Fruit fly (Drosophila melanogaster) whole organism, embryonic: ENCODE data around the gene CSN5.

Source experiments
- BEAF-32 ChIP-seq: fragments of 200-800 bp; sonication (Bioruptor generic); optimal IDR thresholded peaks from 3 replicates; lab custom pipeline; 2017; ENCODE audit warnings: missing biosample characterization, missing genetic modification characterization, mild to moderate bottlenecking, moderate library complexity, missing genetic modification reagents
- Bdp1 ChIP-seq: fragments of 200-800 bp; sonication (Bioruptor generic); optimal IDR thresholded peaks from 3 replicates; lab custom pipeline; 2016; ENCODE audit warnings: missing biosample characterization, missing genetic modification characterization
- BtbVII ChIP-seq: fragments of 200-800 bp; sonication (Bioruptor generic); optimal IDR thresholded peaks from 3 replicates; lab custom pipeline; 2017; ENCODE audit warnings: missing biosample characterization, mild to moderate bottlenecking, missing genetic modification characterization
- CG11093 ChIP-seq: fragments of 200-800 bp; sonication (Bioruptor generic); IDR thresholded peaks from 3 replicates; pipeline ENCODE4 v1.3.6; 2022; ENCODE audit warnings: missing biosample characterization, missing genetic modification characterization
- CG11695 ChIP-seq: fragments of 200-800 bp; sonication (Bioruptor generic); IDR thresholded peaks from 3 replicates; pipeline ENCODE4 v1.3.6; 2022; ENCODE audit warnings: missing biosample characterization, missing genetic modification characterization
- CG12236 ChIP-seq: fragments of 200-800 bp; sonication (Bioruptor generic); optimal IDR thresholded peaks from 2 replicates; lab custom pipeline; 2016; ENCODE audit warnings: missing biosample characterization, missing genetic modification characterization
- CG12769 ChIP-seq: fragments of 200-800 bp; sonication (Bioruptor generic); optimal IDR thresholded peaks from 2 replicates; lab custom pipeline; 2019; ENCODE audit warnings: missing biosample characterization, mild to moderate bottlenecking, missing genetic modification characterization, moderate library complexity
- CG14667 ChIP-seq: fragments of 200-800 bp; sonication (Bioruptor generic); IDR thresholded peaks from 2 replicates; pipeline ENCODE4 v1.3.6; 2022; ENCODE audit warnings: missing biosample characterization, missing genetic modification characterization
- CG14710 ChIP-seq: fragments of 200-800 bp; sonication (Bioruptor generic); optimal IDR thresholded peaks from 3 replicates; lab custom pipeline; 2019; ENCODE audit warnings: missing biosample characterization, mild to moderate bottlenecking, missing genetic modification characterization, moderate library complexity
- CG1602 ChIP-seq: fragments of 200-800 bp; sonication (Bioruptor generic); optimal IDR thresholded peaks from 3 replicates; lab custom pipeline; 2016; ENCODE audit warnings: missing biosample characterization, missing genetic modification characterization
- CG17328 ChIP-seq: fragments of 200-800 bp; sonication (Bioruptor generic); IDR thresholded peaks from 2 replicates; pipeline ENCODE4 v1.3.6; 2022; ENCODE audit warnings: missing biosample characterization, missing genetic modification characterization
- CG17829 ChIP-seq: fragments of 200-800 bp; optimal IDR thresholded peaks from 2 replicates; lab custom pipeline; 2019; ENCODE audit warnings: missing biosample characterization, mild to moderate bottlenecking, missing genetic modification characterization, moderate library complexity
- CG18262 ChIP-seq: fragments of 200-800 bp; optimal IDR thresholded peaks from 3 replicates; lab custom pipeline; 2019; ENCODE audit warnings: missing biosample characterization, mild to moderate bottlenecking, missing genetic modification characterization, moderate library complexity
- CG18476 ChIP-seq: fragments of 200-800 bp; sonication (Bioruptor generic); optimal IDR thresholded peaks from 2 replicates; lab custom pipeline; 2016; ENCODE audit warnings: missing biosample characterization, mild to moderate bottlenecking, missing genetic modification characterization
- CG31224 ChIP-seq: fragments of 200-800 bp; sonication (Bioruptor generic); IDR thresholded peaks from 2 replicates; pipeline ENCODE4 v1.3.6; 2022; ENCODE audit warnings: missing biosample characterization, missing genetic modification characterization
- CG31365 ChIP-seq: fragments of 200-800 bp; sonication (Bioruptor generic); optimal IDR thresholded peaks from 2 replicates; lab custom pipeline; 2018; ENCODE audit warnings: missing biosample characterization, mild to moderate bottlenecking, missing genetic modification characterization
- CG33557 ChIP-seq: fragments of 200-800 bp; sonication (Bioruptor generic); optimal IDR thresholded peaks from 2 replicates; lab custom pipeline; 2019; ENCODE audit warnings: missing biosample characterization, mild to moderate bottlenecking, missing genetic modification characterization, moderate library complexity
- CG34422 ChIP-seq: fragments of 200-800 bp; sonication (Bioruptor generic); IDR thresholded peaks from 3 replicates; pipeline ENCODE4 v1.3.6; 2022; ENCODE audit warnings: missing biosample characterization, missing genetic modification characterization
- CG7357 ChIP-seq: fragments of 200-800 bp; sonication (Bioruptor generic); IDR thresholded peaks from 3 replicates; pipeline ENCODE4 v1.3.6; 2022; ENCODE audit warnings: missing biosample characterization, missing genetic modification characterization
- CG7963 ChIP-seq: fragments of 200-800 bp; sonication (Bioruptor generic); IDR thresholded peaks from 3 replicates; pipeline ENCODE4 v1.3.6; 2022; ENCODE audit warnings: missing biosample characterization, missing genetic modification characterization; ENCODE audit not compliant: partially characterized antibody
- Chrac-16 ChIP-seq: fragments of 200-800 bp; sonication (Bioruptor generic); optimal IDR thresholded peaks from 3 replicates; lab custom pipeline; 2016; ENCODE audit warnings: missing biosample characterization, missing genetic modification characterization
- Doc3 ChIP-seq: fragments of 200-800 bp; sonication (Bioruptor generic); IDR thresholded peaks from 3 replicates; pipeline ENCODE4 v1.3.6; 2022; ENCODE audit warnings: missing biosample characterization, missing genetic modification characterization; ENCODE audit not compliant: partially characterized antibody
- Ets97D ChIP-seq: fragments of 200-800 bp; sonication (Bioruptor generic); optimal IDR thresholded peaks from 3 replicates; lab custom pipeline; 2016; ENCODE audit warnings: missing biosample characterization, missing genetic modification characterization
- GATAe ChIP-seq: fragments of 200-800 bp; sonication (Bioruptor generic); conservative IDR thresholded peaks from 2 replicates; pipeline ENCODE4 v1.3.6; 2022; ENCODE audit warnings: missing biosample characterization, missing genetic modification characterization
- Gsc ChIP-seq: fragments of 200-800 bp; sonication (Bioruptor generic); IDR thresholded peaks from 2 replicates; pipeline ENCODE4 v1.3.6; 2022; ENCODE audit warnings: missing biosample characterization, missing genetic modification characterization
- H15 ChIP-seq: fragments of 200-800 bp; sonication (Bioruptor generic); IDR thresholded peaks from 3 replicates; pipeline ENCODE4 v1.3.6; 2022; ENCODE audit warnings: missing biosample characterization, missing genetic modification characterization
- HLHmδ ChIP-seq: fragments of 200-800 bp; sonication (Bioruptor generic); optimal IDR thresholded peaks from 2 replicates; lab custom pipeline; 2018; ENCODE audit warnings: missing biosample characterization, mild to moderate bottlenecking, missing genetic modification characterization, moderate library complexity
- Hand ChIP-seq: fragments of 200-800 bp; sonication (Bioruptor generic); optimal IDR thresholded peaks from 2 replicates; lab custom pipeline; 2017; ENCODE audit warnings: mild to moderate bottlenecking, missing biosample characterization, missing genetic modification reagents, missing genetic modification characterization
- Mes4 ChIP-seq: fragments of 200-800 bp; sonication (Bioruptor generic); optimal IDR thresholded peaks from 2 replicates; lab custom pipeline; 2016; ENCODE audit warnings: missing biosample characterization, missing genetic modification characterization
- NC2α ChIP-seq: fragments of 200-800 bp; sonication (Bioruptor generic); optimal IDR thresholded peaks from 2 replicates; lab custom pipeline; 2016; ENCODE audit warnings: missing biosample characterization, missing genetic modification characterization
- NfI ChIP-seq: fragments of 200-800 bp; sonication (Bioruptor generic); optimal IDR thresholded peaks from 3 replicates; lab custom pipeline; 2018; ENCODE audit warnings: missing biosample characterization, mild to moderate bottlenecking, missing genetic modification characterization, moderate library complexity
- PHDP ChIP-seq: fragments of 200-800 bp; sonication (Bioruptor generic); optimal IDR thresholded peaks from 3 replicates; lab custom pipeline; 2018; ENCODE audit warnings: missing biosample characterization, mild to moderate bottlenecking, missing genetic modification characterization, moderate library complexity
- Poxn ChIP-seq: fragments of 200-800 bp; sonication (Bioruptor generic); IDR thresholded peaks from 2 replicates; pipeline ENCODE4 v1.3.6; 2022; ENCODE audit warnings: missing biosample characterization, missing genetic modification characterization
- Sox102F ChIP-seq: fragments of 200-800 bp; sonication (Bioruptor generic); optimal IDR thresholded peaks from 2 replicates; lab custom pipeline; 2018; ENCODE audit warnings: missing biosample characterization, mild to moderate bottlenecking, missing genetic modification characterization, moderate library complexity
- ara ChIP-seq: fragments of 200-800 bp; sonication (Bioruptor generic); IDR thresholded peaks from 2 replicates; pipeline ENCODE4 v1.3.6; 2022; ENCODE audit warnings: missing biosample characterization, missing genetic modification characterization
- ase ChIP-seq: fragments of 200-800 bp; sonication (Bioruptor generic); IDR thresholded peaks from 3 replicates; pipeline ENCODE4 v1.3.6; 2022; ENCODE audit warnings: missing biosample characterization, missing genetic modification characterization
- chm ChIP-seq: fragments of 200-800 bp; sonication (Bioruptor generic); IDR thresholded peaks from 2 replicates; pipeline ENCODE4 v1.3.6; 2022; ENCODE audit warnings: missing biosample characterization, missing genetic modification characterization
- corto ChIP-seq: fragments of 200-800 bp; sonication (Bioruptor generic); optimal IDR thresholded peaks from 2 replicates; lab custom pipeline; 2016; ENCODE audit warnings: missing biosample characterization, mild to moderate bottlenecking, missing genetic modification characterization, moderate library complexity
- croc ChIP-seq: fragments of 200-800 bp; sonication (Bioruptor generic); conservative IDR thresholded peaks from 3 replicates; pipeline ENCODE4 v1.3.6; 2022; ENCODE audit warnings: missing biosample characterization, missing genetic modification characterization
- esg ChIP-seq: fragments of 200-800 bp; sonication (Bioruptor generic); conservative IDR thresholded peaks from 2 replicates; pipeline ENCODE4 v1.3.6; 2022; ENCODE audit warnings: missing biosample characterization, missing genetic modification characterization
- fru ChIP-seq: fragments of >200 bp; optimal IDR thresholded peaks from 2 replicates; lab custom pipeline; 2017
- klu ChIP-seq: fragments of 200-800 bp; sonication (Bioruptor generic); IDR thresholded peaks from 2 replicates; pipeline ENCODE4 v1.3.6; 2022; ENCODE audit warnings: missing biosample characterization, missing genetic modification characterization
- lmd ChIP-seq: fragments of 200-800 bp; sonication (Bioruptor generic); IDR thresholded peaks from 2 replicates; pipeline ENCODE4 v1.3.6; 2022; ENCODE audit warnings: missing biosample characterization, missing genetic modification characterization
- nerfin-1 ChIP-seq: fragments of 200-800 bp; sonication (Bioruptor generic); optimal IDR thresholded peaks from 3 replicates; lab custom pipeline; 2019; ENCODE audit warnings: missing biosample characterization, mild to moderate bottlenecking, missing genetic modification characterization, moderate library complexity
- phol ChIP-seq: fragments of 200-800 bp; sonication (Bioruptor generic); optimal IDR thresholded peaks from 3 replicates; lab custom pipeline; 2018; ENCODE audit warnings: missing biosample characterization, mild to moderate bottlenecking, missing genetic modification characterization, moderate library complexity
- rib ChIP-seq: fragments of 200-800 bp; sonication (Bioruptor generic); IDR thresholded peaks from 2 replicates; pipeline ENCODE4 v1.3.6; 2022; ENCODE audit warnings: missing biosample characterization, missing genetic modification characterization
- scrt ChIP-seq: fragments of 200-800 bp; sonication (Bioruptor generic); optimal IDR thresholded peaks from 2 replicates; lab custom pipeline; 2018; ENCODE audit warnings: missing biosample characterization, mild to moderate bottlenecking, missing genetic modification characterization, moderate library complexity
- sima ChIP-seq: fragments of 200-800 bp; sonication (Bioruptor generic); optimal IDR thresholded peaks from 2 replicates; lab custom pipeline; 2016; ENCODE audit warnings: missing biosample characterization, missing genetic modification characterization
- slp2 ChIP-seq: fragments of 200-800 bp; sonication (Bioruptor generic); optimal IDR thresholded peaks from 2 replicates; lab custom pipeline; 2016; ENCODE audit warnings: missing biosample characterization, missing genetic modification characterization
- sr ChIP-seq: fragments of 200-800 bp; sonication (Bioruptor generic); IDR thresholded peaks from 3 replicates; pipeline ENCODE4 v1.3.6; 2022; ENCODE audit warnings: missing biosample characterization, missing genetic modification characterization
- tna ChIP-seq: fragments of 200-800 bp; sonication (Bioruptor generic); IDR thresholded peaks from 2 replicates; pipeline ENCODE4 v1.3.6; 2022; ENCODE audit warnings: missing biosample characterization, missing genetic modification characterization; ENCODE audit not compliant: partially characterized antibody
- twi ChIP-seq: fragments of 200-800 bp; optimal IDR thresholded peaks from 2 replicates; lab custom pipeline; 2019; ENCODE audit warnings: missing biosample characterization, mild to moderate bottlenecking, missing genetic modification characterization, moderate library complexity

Gene CSN5

dm6 chr3R:16496209-16496608 lies 26.3 kb downstream of the CSN5 start (continued):
- TF ChIP-seq Doc3 (no peak), slp2 (GFP tag; lab: Kevin White, UChicago) (no peak), CG18476 (no peak), twi (tag; lab: Kevin White, UChicago) (no peak), Sox102F (peak; percentile 79), CG11093 (GFP tag; lab: Robert Waterston, UW) (0 out of 3 replicates have a peak, but pooled peaks have one; percentile 42), lmd (GFP tag; lab: Robert Waterston, UW) (no peak), fru (lab: Kevin White, UChicago) (no peak), BtbVII (GFP tag; lab: Kevin White, UChicago) (no peak), Mes4 (GFP tag; lab: Kevin White, UChicago) (no peak), CG14710 (tag; lab: Kevin White, UChicago) (peak; percentile 43), CG34422 (GFP tag; lab: Robert Waterston, UW) (0 out of 3 replicates have a peak, but pooled peaks have one; percentile 47), CG12769 (tag; lab: Kevin White, UChicago) (no peak), sr (GFP tag; lab: Robert Waterston, UW) (peak; percentile 64; the same call in 2 of the 3 replicates), corto (GFP tag; lab: Kevin White, UChicago) (no peak), CG17829 (tag; lab: Kevin White, UChicago) (no peak), CG7357 (0 out of 3 replicates have a peak, but pooled peaks have one; percentile 34), H15 (peak; percentile 75), klu (GFP tag; lab: Robert Waterston, UW) (no peak), Chrac-16 (GFP tag; lab: Kevin White, UChicago) (peak; percentile 7), GATAe (no peak), CG7963 (GFP tag; lab: Robert Waterston, UW) (no peak), croc (peak; percentile 25; the same call in 1 of the 3 replicates), CG31365 (no peak), Ets97D (no peak), nerfin-1 (tag; lab: Kevin White, UChicago) (peak; percentile 65), CG31224 (GFP tag; lab: Robert Waterston, UW) (no peak), NfI (peak; percentile 26), Bdp1 (GFP tag; lab: Kevin White, UChicago) (no peak), ase (GFP tag; lab: Robert Waterston, UW) (peak; percentile 71; the same call in 2 of the 3 replicates), Hand (GFP tag; lab: Kevin White, UChicago) (no peak), CG12236 (GFP tag; lab: Kevin White, UChicago) (peak; percentile 13), scrt (GFP tag; lab: Kevin White, UChicago) (no peak), BEAF-32 (GFP tag; lab: Kevin White, UChicago) (no peak), NC2α (GFP tag; lab: Kevin White, UChicago) (no peak), CG14667 (GFP tag; lab: Robert Waterston, UW) (no peak), PHDP (tag; lab: Kevin White, UChicago) (no peak), tna (GFP tag; lab: Robert Waterston, UW) (no peak), CG1602 (GFP tag; lab: Kevin White, UChicago) (peak; percentile 37), CG33557 (GFP tag; lab: Kevin White, UChicago) (no peak), Poxn (GFP tag; lab: Robert Waterston, UW) (no peak), HLHmδ (GFP tag; lab: Kevin White, UChicago) (no peak), sima (GFP tag; lab: Kevin White, UChicago) (no peak), ara (GFP tag; lab: Robert Waterston, UW) (no peak), Gsc (no peak), rib (no peak), CG18262 (tag; lab: Kevin White, UChicago) (peak; percentile 71), CG11695 (GFP tag; lab: Robert Waterston, UW) (no peak), phol (tag; lab: Kevin White, UChicago) (peak; percentile 77), chm (no peak), CG17328 (peak; percentile 46), esg (GFP tag; lab: Robert Waterston, UW) (no peak)
